Fruit fly (Drosophila melanogaster): ENCODE measurements around the gene bcn92.

The bcn92 gene

DNA sequence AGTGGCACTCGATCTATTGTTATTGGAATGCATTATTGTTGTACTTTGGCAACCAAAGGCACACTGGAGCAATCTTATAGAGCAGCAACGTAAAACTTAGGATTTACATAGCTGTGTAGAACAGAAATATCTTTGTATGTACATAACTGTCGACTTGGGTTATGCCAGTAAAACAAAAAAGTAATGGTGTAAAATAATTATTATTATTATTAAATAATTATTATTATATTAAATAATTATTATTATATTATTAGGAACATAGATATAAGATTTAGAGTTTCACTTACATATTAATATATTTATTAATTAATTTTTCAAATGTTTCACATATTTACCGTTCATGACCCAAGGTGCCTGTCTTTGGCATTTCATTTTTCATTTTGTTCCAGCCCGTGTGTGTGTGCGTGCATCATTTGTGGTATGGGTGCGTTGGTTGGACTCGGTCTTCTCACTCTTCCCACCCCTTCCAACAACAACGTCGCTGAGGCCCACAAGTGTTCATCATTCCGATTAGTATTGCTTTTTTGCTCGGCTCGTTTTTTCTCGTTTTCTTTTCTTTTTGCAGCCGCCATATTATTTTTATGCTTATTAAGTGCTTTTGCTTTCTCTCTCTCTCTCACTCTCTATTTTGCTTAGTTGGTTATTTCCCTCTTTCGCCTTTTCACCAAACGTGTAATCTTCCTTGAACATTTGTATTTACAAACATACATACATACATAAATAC is 25.3 kb downstream of the bcn92 start (continued):
- TF ChIP-seq Bgb (GFP tag; IDR thresholded peaks at IDR 0.05; ENCODE audit: partially characterized antibody) (no peak), bcd (GFP tag; optimal IDR thresholded peaks at IDR 0.05) (peak; percentile 97), gsb-n (tag; optimal IDR thresholded peaks at IDR 0.05) (peak; percentile 96), Sry-δ (GFP tag; optimal IDR thresholded peaks at IDR 0.05) (no peak), Dbx (GFP tag; IDR thresholded peaks at IDR 0.05) (peak; percentile 86), hbn (GFP tag; IDR thresholded peaks at IDR 0.05; ENCODE audit: partially characterized antibody) (no peak), Atf-2 (GFP tag; optimal IDR thresholded peaks at IDR 0.05) (peak; percentile 80), Rx (GFP tag; IDR thresholded peaks at IDR 0.05) (peak; percentile 78), CG4328 (GFP tag; optimal IDR thresholded peaks at IDR 0.05) (peak; percentile 98), CG10209 (GFP tag; optimal IDR thresholded peaks at IDR 0.05) (peak; percentile 99), CG4820 (GFP tag; optimal IDR thresholded peaks at IDR 0.05) (peak; percentile 94), CG1832 (GFP tag; optimal IDR thresholded peaks at IDR 0.05) (peak; percentile 21), Hr78 (GFP tag; optimal IDR thresholded peaks at IDR 0.05) (peak in 1 of 2 experiments; percentile 92), Neu2 (GFP tag; optimal IDR thresholded peaks at IDR 0.05; ENCODE audit: borderline replicate concordance) (no peak), Gug (GFP tag; IDR thresholded peaks at IDR 0.05) (peak; percentile 94), nmo (GFP tag; optimal IDR thresholded peaks at IDR 0.05) (peak; percentile 99), CG15514 (GFP tag; optimal IDR thresholded peaks at IDR 0.05) (peak; percentile 84), CG11085 (GFP tag; IDR thresholded peaks at IDR 0.05) (peak; percentile 85), Scr (GFP tag; IDR thresholded peaks at IDR 0.05; ENCODE audit: partially characterized antibody) (0 out of 2 replicates have a peak, but pooled peaks have one; percentile 16), Lhr (GFP tag; optimal IDR thresholded peaks at IDR 0.05) (peak; percentile 69), pan (optimal IDR thresholded peaks at IDR 0.05) (no peak), pan (GFP tag; optimal IDR thresholded peaks at IDR 0.05 in 1 of 2, IDR thresholded peaks at IDR 0.05 in 1 of 2) (peak in 1 of 2 experiments; percentile 90), CG7745 (tag; optimal IDR thresholded peaks at IDR 0.05) (peak; percentile 8), CG12299 (tag; optimal IDR thresholded peaks at IDR 0.05) (peak; percentile 94), bowl (GFP tag; IDR thresholded peaks at IDR 0.05) (peak; percentile 67; the same call in 1 of the 2 replicates), NC2β (GFP tag; optimal IDR thresholded peaks at IDR 0.05) (peak; percentile 76), CG18011 (GFP tag; optimal IDR thresholded peaks at IDR 0.05) (peak; percentile 74), Blimp-1 (GFP tag; optimal IDR thresholded peaks at IDR 0.05) (peak; percentile 95), CG7271 (tag; optimal IDR thresholded peaks at IDR 0.05) (peak; percentile 87), pnt (GFP tag; optimal IDR thresholded peaks at IDR 0.05) (peak; percentile 86), Lpt (GFP tag; optimal IDR thresholded peaks at IDR 0.05) (no peak), emc (GFP tag; optimal IDR thresholded peaks at IDR 0.05) (peak; percentile 39), psq (GFP tag; optimal IDR thresholded peaks at IDR 0.05) (peak; percentile 71), CG33557 (GFP tag; optimal IDR thresholded peaks at IDR 0.05) (peak; percentile 99), wor (GFP tag; IDR thresholded peaks at IDR 0.05) (peak; percentile 85), rib (GFP tag; IDR thresholded peaks at IDR 0.05) (no peak), ara (GFP tag; IDR thresholded peaks at IDR 0.05) (peak; percentile 90), Hmr (GFP tag; optimal IDR thresholded peaks at IDR 0.05) (peak; percentile 98), CG10543 (GFP tag; optimal IDR thresholded peaks at IDR 0.05) (peak; percentile 99), CG3065 (GFP tag; optimal IDR thresholded peaks at IDR 0.05) (peak; percentile 89), CG6272 (GFP tag; IDR thresholded peaks at IDR 0.05) (peak; percentile 85), gro (GFP tag; optimal IDR thresholded peaks at IDR 0.05) (peak; percentile 10), BtbVII (GFP tag; optimal IDR thresholded peaks at IDR 0.05) (peak; percentile 98), sna (GFP tag; IDR thresholded peaks at IDR 0.05; ENCODE audit: partially characterized antibody) (no peak), run (tag; optimal IDR thresholded peaks at IDR 0.05) (peak; percentile 95), Oaz (GFP tag; IDR thresholded peaks at IDR 0.05) (peak; percentile 72), bsh (GFP tag; optimal IDR thresholded peaks at IDR 0.05) (peak; percentile 80 to 96), ATbp (GFP tag; optimal IDR thresholded peaks at IDR 0.05) (peak; percentile 95)

All from whole organism, embryonic.